Worm (Caenorhabditis elegans) whole organism, late embryonic: ENCODE measurements around the gene rfip-1.
"Not testable (repeated sequence)": the region's sequence is repeated elsewhere in the genome, so short reads cannot be mapped to it uniquely, and the experiment has no call there.

Experiments
- C08G9.2 ChIP-seq: sonication (generic microtip); optimal IDR thresholded peaks from 2 replicates; lab custom pipeline; 2016; ENCODE audit warnings: mild to moderate bottlenecking, missing genetic modification characterization, moderate library complexity, missing compliant biosample characterization
- K09A11.1 ChIP-seq: sonication (generic microtip); optimal IDR thresholded peaks from 2 replicates; lab custom pipeline; 2017; ENCODE audit warnings: antibody characterized with exemption, mild to moderate bottlenecking, missing genetic modification characterization, missing compliant biosample characterization; ENCODE audit not compliant: insufficient read depth
- T23F11.4 ChIP-seq: fragments of 200-800 bp; sonication (Bioruptor generic); optimal IDR thresholded peaks from 2 replicates; lab custom pipeline; 2018; ENCODE audit warnings: mild to moderate bottlenecking, missing genetic modification characterization, missing compliant biosample characterization
- ahr-1 ChIP-seq: sonication (generic microtip); optimal IDR thresholded peaks from 2 replicates; lab custom pipeline; 2016; ENCODE audit warnings: missing genetic modification characterization, missing compliant biosample characterization
- ama-1 ChIP-seq: fragments of 150-350 bp; optimal IDR thresholded peaks from 2 replicates; lab custom pipeline; 2014
- ceh-14 ChIP-seq: sonication (generic microtip); optimal IDR thresholded peaks from 2 replicates; lab custom pipeline; 2016; ENCODE audit warnings: missing genotype, missing genetic modification characterization, missing compliant biosample characterization
- ceh-19 ChIP-seq: fragments of 200-800 bp; sonication (Bioruptor generic); optimal IDR thresholded peaks from 2 replicates; lab custom pipeline; 2018; ENCODE audit warnings: mild to moderate bottlenecking, missing genetic modification characterization, missing compliant biosample characterization
- ceh-2 ChIP-seq: sonication (generic microtip); optimal IDR thresholded peaks from 2 replicates; lab custom pipeline; 2016; ENCODE audit warnings: missing genotype, missing genetic modification characterization, missing compliant biosample characterization
- ceh-22 ChIP-seq: sonication (generic microtip); optimal IDR thresholded peaks from 2 replicates; lab custom pipeline; 2017; ENCODE audit warnings: missing biosample characterization, missing genetic modification characterization
- ceh-24 ChIP-seq: sonication (generic microtip); optimal IDR thresholded peaks from 2 replicates; lab custom pipeline; 2016; ENCODE audit warnings: mild to moderate bottlenecking, missing genetic modification characterization, missing compliant biosample characterization
- ceh-31 ChIP-seq: sonication (generic microtip); optimal IDR thresholded peaks from 2 replicates; lab custom pipeline; 2016; ENCODE audit warnings: missing genetic modification characterization, missing compliant biosample characterization
- ceh-48 ChIP-seq: sonication (generic microtip); optimal IDR thresholded peaks from 2 replicates; lab custom pipeline; 2016; ENCODE audit warnings: missing genetic modification characterization, inconsistent platforms, missing compliant biosample characterization
- che-1 ChIP-seq: sonication (generic microtip); optimal IDR thresholded peaks from 2 replicates; lab custom pipeline; 2016; ENCODE audit warnings: mild to moderate bottlenecking, missing genetic modification characterization, missing compliant biosample characterization
- dmd-4 ChIP-seq: sonication (generic microtip); optimal IDR thresholded peaks from 2 replicates; lab custom pipeline; 2016; ENCODE audit warnings: borderline replicate concordance, missing genetic modification characterization, missing compliant biosample characterization
- eyg-1 ChIP-seq: sonication (generic microtip); optimal IDR thresholded peaks from 2 replicates; lab custom pipeline; 2016; ENCODE audit warnings: missing genotype, missing genetic modification characterization, missing compliant biosample characterization
- fkh-10 ChIP-seq: fragments of 150-350 bp; optimal IDR thresholded peaks from 2 replicates; lab custom pipeline; 2014; ENCODE audit warnings: missing biosample characterization, missing genetic modification reagents, missing genetic modification characterization
- fkh-6 ChIP-seq: sonication (generic microtip); optimal IDR thresholded peaks from 2 replicates; lab custom pipeline; 2016; ENCODE audit warnings: missing genetic modification characterization, missing compliant biosample characterization
- hlh-30 ChIP-seq: sonication (generic microtip); optimal IDR thresholded peaks from 2 replicates; lab custom pipeline; 2017; ENCODE audit warnings: antibody characterized with exemption, missing genetic modification characterization, missing compliant biosample characterization; ENCODE audit not compliant: insufficient read depth
- lin-11 ChIP-seq: fragments of 200-800 bp; sonication (Bioruptor generic); optimal IDR thresholded peaks from 2 replicates; lab custom pipeline; 2018; ENCODE audit warnings: mild to moderate bottlenecking, missing genetic modification characterization, missing compliant biosample characterization
- madf-2 ChIP-seq: sonication (generic microtip); optimal IDR thresholded peaks from 2 replicates; lab custom pipeline; 2017; ENCODE audit warnings: missing genetic modification characterization, missing compliant biosample characterization
- mec-3 ChIP-seq: sonication (generic microtip); optimal IDR thresholded peaks from 2 replicates; lab custom pipeline; 2016; ENCODE audit warnings: borderline replicate concordance, missing genetic modification characterization, missing compliant biosample characterization
- nhr-232 ChIP-seq: sonication (generic microtip); optimal IDR thresholded peaks from 2 replicates; lab custom pipeline; 2016; ENCODE audit warnings: missing genetic modification characterization, missing compliant biosample characterization
- pax-1 ChIP-seq: fragments of 150-350 bp; optimal IDR thresholded peaks from 2 replicates; lab custom pipeline; 2014; ENCODE audit warnings: missing biosample characterization, missing genetic modification characterization
- pha-2 ChIP-seq: sonication (generic microtip); optimal IDR thresholded peaks from 2 replicates; lab custom pipeline; 2017; ENCODE audit warnings: mild to moderate bottlenecking, missing genetic modification characterization, missing compliant biosample characterization
- pqm-1 ChIP-seq: sonication (generic microtip); optimal IDR thresholded peaks from 2 replicates; lab custom pipeline; 2016; ENCODE audit warnings: missing genetic modification characterization, missing compliant biosample characterization
- ref-2 ChIP-seq: sonication (generic microtip); optimal IDR thresholded peaks from 2 replicates; lab custom pipeline; 2016; ENCODE audit warnings: missing genetic modification characterization, missing compliant biosample characterization
- sox-2 ChIP-seq: fragments of 200-800 bp; sonication (Bioruptor generic); IDR thresholded peaks from 2 replicates; pipeline ENCODE4 v1.3.6; 2022; ENCODE audit warnings: missing genetic modification reagents, missing genetic modification characterization, missing compliant biosample characterization
- sox-4 ChIP-seq: sonication (generic microtip); optimal IDR thresholded peaks from 2 replicates; lab custom pipeline; 2017; ENCODE audit warnings: mild to moderate bottlenecking, missing genetic modification characterization, inconsistent platforms, missing compliant biosample characterization
- syd-9 ChIP-seq: sonication (generic microtip); optimal IDR thresholded peaks from 2 replicates; lab custom pipeline; 2016; ENCODE audit warnings: mild to moderate bottlenecking, missing genetic modification characterization, moderate library complexity, missing compliant biosample characterization
- tbx-2 ChIP-seq: sonication (generic microtip); optimal IDR thresholded peaks from 2 replicates; lab custom pipeline; 2016; ENCODE audit warnings: missing genetic modification characterization, missing compliant biosample characterization
- tbx-7 ChIP-seq: sonication (generic microtip); optimal IDR thresholded peaks from 2 replicates; lab custom pipeline; 2016; ENCODE audit warnings: missing genotype, missing genetic modification characterization, missing compliant biosample characterization
- unc-42 ChIP-seq: sonication (generic microtip); optimal IDR thresholded peaks from 2 replicates; lab custom pipeline; 2016; ENCODE audit warnings: missing genotype, missing genetic modification characterization, missing compliant biosample characterization
- unc-55 ChIP-seq: sonication (generic microtip); optimal IDR thresholded peaks from 2 replicates; lab custom pipeline; 2017; ENCODE audit warnings: missing biosample characterization, missing genetic modification reagents, missing genetic modification characterization
- ztf-16 ChIP-seq: sonication (generic microtip); optimal IDR thresholded peaks from 2 replicates; lab custom pipeline; 2017; ENCODE audit warnings: missing genetic modification characterization, missing compliant biosample characterization

The rfip-1 gene

DNA sequence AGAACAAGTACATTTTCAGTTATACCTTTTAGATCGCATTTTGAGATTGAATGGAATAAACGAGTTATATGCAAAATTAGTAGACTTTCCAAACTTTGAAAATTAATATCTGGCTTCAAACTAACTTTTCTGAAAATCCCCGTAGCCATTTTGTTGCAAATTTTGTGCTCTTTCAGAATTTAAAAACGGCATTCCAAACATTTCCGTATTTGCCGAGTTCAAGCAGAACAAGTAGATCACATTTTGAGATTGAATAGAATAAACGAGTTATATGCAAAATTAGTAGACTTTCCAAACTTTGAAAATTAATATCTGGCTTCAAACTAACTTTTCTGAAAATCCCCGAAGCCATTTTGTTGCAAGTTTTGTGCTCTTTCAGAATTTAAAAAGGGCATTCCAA, 7.8 kb upstream of the rfip-1 start, which contains the start of gene F55C12.2:
TSS of gene F55C12.2 (plus strand) at position 301 of the 400 bp plus-strand sequence.
- TF ChIP-seq che-1 (tag; lab: Kevin White, UChicago); ahr-1 (tag; lab: Kevin White, UChicago); unc-55 (GFP tag; lab: Kevin White, UChicago): not testable (repeated sequence)

ce11 chrII:5880677-5881076, 3.7 kb upstream of the rfip-1 start:
- TF ChIP-seq madf-2 = no peak
- TF ChIP-seq pqm-1 (tag; lab: Kevin White, UChicago) = no peak
- TF ChIP-seq eyg-1 (tag; lab: Kevin White, UChicago) = no peak
- no peak for TF ChIP-seq hlh-30 (tag; lab: Kevin White, UChicago)
- TF ChIP-seq fkh-10 (GFP tag; lab: Kevin White, UChicago) = no peak
- TF ChIP-seq ama-1 (lab: Kevin White, UChicago) = no peak
- no peak for TF ChIP-seq tbx-2
- TF ChIP-seq ceh-31 = no peak
- TF ChIP-seq ref-2 = no peak
- no peak for TF ChIP-seq lin-11 (tag; lab: Kevin White, UChicago)
- TF ChIP-seq ceh-24 (tag; lab: Kevin White, UChicago) = no peak
- no peak for TF ChIP-seq pax-1 (tag; lab: Kevin White, UChicago)
- no peak for TF ChIP-seq sox-2 (GFP tag; lab: Robert Waterston, UW)

DNA sequence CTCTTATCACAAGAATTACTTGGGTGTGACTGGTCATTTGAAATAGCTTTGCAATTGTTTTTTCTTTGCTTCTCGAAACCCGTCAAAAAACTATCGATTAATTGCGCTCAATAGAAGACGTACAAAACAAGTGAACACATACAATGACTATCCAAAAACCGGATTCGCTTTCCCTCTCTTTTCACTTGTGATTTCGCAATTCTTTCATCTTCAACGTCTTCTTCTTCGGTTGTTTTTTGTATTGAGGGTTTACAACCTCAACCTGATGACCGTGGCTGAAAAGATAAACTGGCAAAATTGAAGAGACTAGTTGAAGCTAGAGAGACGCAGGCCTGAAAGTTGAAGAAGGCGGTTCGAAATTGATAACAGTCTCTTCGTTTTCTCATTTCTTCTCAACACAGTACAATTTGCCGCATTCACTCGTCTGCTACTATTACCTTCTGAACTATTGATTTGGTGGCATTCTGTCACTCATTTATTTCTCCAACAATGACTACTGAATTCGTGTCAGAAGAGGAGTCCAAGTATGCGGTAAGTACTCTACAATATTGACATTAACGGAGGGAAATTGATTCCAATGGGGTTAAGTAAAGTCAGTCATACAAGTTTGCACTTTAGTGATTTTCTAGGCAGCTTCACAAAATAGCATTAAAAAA, 1.7 kb downstream of the rfip-1 start:
- TF ChIP-seq sox-4 (tag; lab: Kevin White, UChicago) (no peak), nhr-232 (tag; lab: Kevin White, UChicago) (no peak), tbx-7 (tag; lab: Kevin White, UChicago) (no peak)

ce11 chrII:5889417-5890139, 5.2 kb downstream of the rfip-1 start:
- TF ChIP-seq ceh-14 = no peak

DNA sequence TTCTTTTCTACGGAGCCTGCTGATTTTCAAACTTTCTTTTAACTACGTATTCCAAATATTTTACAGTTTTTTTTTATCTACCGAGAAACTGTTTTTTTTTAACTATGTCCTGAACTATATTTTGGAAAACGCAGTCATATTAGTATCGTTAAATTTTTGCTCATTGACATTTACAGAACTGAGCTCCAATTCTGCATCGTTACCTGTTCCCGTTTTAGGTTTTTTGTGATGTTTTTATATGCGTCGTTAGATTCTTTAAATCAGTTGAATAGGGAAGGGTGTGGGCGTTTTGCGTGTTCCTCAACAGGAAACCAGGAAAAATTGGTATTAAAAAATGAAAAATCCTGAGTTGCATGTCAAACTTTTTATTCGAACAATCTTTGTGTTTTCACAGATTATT, 8.5 kb downstream of the rfip-1 start:
- no peak for TF ChIP-seq hlh-30 (tag; lab: Kevin White, UChicago)
- no peak for TF ChIP-seq fkh-6
- no peak for TF ChIP-seq mec-3 (tag; lab: Kevin White, UChicago)
- TF ChIP-seq unc-42 = no peak
- no peak for TF ChIP-seq ceh-22 (tag; lab: Kevin White, UChicago)
- no peak for TF ChIP-seq C08G9.2 (tag; lab: Kevin White, UChicago)
- no peak for TF ChIP-seq ceh-31
- no peak for TF ChIP-seq K09A11.1 (tag; lab: Kevin White, UChicago)
- no peak for TF ChIP-seq tbx-2
- no peak for TF ChIP-seq ceh-24 (tag; lab: Kevin White, UChicago)
- TF ChIP-seq ahr-1 (tag; lab: Kevin White, UChicago) = no peak
- no peak for TF ChIP-seq dmd-4 (tag; lab: Kevin White, UChicago)

ce11 chrII:5895870-5896269, 11.5 kb downstream of the rfip-1 start, which contains the start of gene F59G1.4:
Gene F59G1.4, plus strand, starts transcription at chrII:5896170.
- TF ChIP-seq eyg-1 (tag; lab: Kevin White, UChicago) (no peak), C08G9.2 (tag; lab: Kevin White, UChicago) (no peak), ceh-48 (tag; lab: Kevin White, UChicago) (no peak), ceh-2 (no peak), syd-9 (tag; lab: Kevin White, UChicago) (no peak), T23F11.4 (GFP tag; lab: Kevin White, UChicago) (no peak), ceh-19 (GFP tag; lab: Kevin White, UChicago) (no peak), pha-2 (tag; lab: Kevin White, UChicago) (no peak), ceh-31 (no peak), ztf-16 (tag; lab: Kevin White, UChicago) (no peak), unc-55 (GFP tag; lab: Kevin White, UChicago) (no peak)
- TF ChIP-seq, all 69 proteins: peak for 0
